Fruit fly (Drosophila melanogaster) whole organism, prepupa: ENCODE data around the gene CG6163.

ENCODE experiments used
- CG8119 ChIP-seq: fragments of 200-800 bp; sonication (Bioruptor generic); IDR thresholded peaks from 3 replicates; pipeline ENCODE4 v1.3.6; 2022; ENCODE audit warnings: missing biosample characterization, missing genetic modification characterization
- Hr38 ChIP-seq: sonication (Bioruptor generic); optimal IDR thresholded peaks from 2 replicates; lab custom pipeline; 2016; ENCODE audit warnings: missing biosample characterization, missing genetic modification characterization
- Hr4 ChIP-seq: fragments of 200-800 bp; sonication (Bioruptor generic); optimal IDR thresholded peaks from 3 replicates; lab custom pipeline; 2016; ENCODE audit warnings: missing biosample characterization, missing genetic modification characterization
- OdsH ChIP-seq: fragments of 200-800 bp; sonication (Bioruptor generic); optimal IDR thresholded peaks from 3 replicates; lab custom pipeline; 2016; ENCODE audit warnings: missing biosample characterization, missing genetic modification characterization
- Smox ChIP-seq: fragments of 200-800 bp; sonication (Bioruptor generic); optimal IDR thresholded peaks from 3 replicates; lab custom pipeline; 2016; ENCODE audit warnings: missing biosample characterization, missing genetic modification characterization
- acj6 ChIP-seq: fragments of 200-800 bp; sonication (Bioruptor generic); optimal IDR thresholded peaks from 3 replicates; lab custom pipeline; 2016; ENCODE audit warnings: missing biosample characterization, missing genetic modification characterization
- dac ChIP-seq: fragments of 200-800 bp; sonication (Bioruptor generic); optimal IDR thresholded peaks from 2 replicates; lab custom pipeline; 2017; ENCODE audit warnings: missing biosample characterization, mild to moderate bottlenecking, missing genetic modification characterization
- esn ChIP-seq: fragments of 200-800 bp; sonication (Bioruptor generic); optimal IDR thresholded peaks from 2 replicates; lab custom pipeline; 2016; ENCODE audit warnings: missing biosample characterization, mild to moderate bottlenecking, missing genetic modification characterization, moderate library complexity
- pdm3 ChIP-seq: fragments of 200-800 bp; sonication (Bioruptor generic); optimal IDR thresholded peaks from 3 replicates; lab custom pipeline; 2016; ENCODE audit warnings: missing biosample characterization, missing genetic modification characterization

DNA sequence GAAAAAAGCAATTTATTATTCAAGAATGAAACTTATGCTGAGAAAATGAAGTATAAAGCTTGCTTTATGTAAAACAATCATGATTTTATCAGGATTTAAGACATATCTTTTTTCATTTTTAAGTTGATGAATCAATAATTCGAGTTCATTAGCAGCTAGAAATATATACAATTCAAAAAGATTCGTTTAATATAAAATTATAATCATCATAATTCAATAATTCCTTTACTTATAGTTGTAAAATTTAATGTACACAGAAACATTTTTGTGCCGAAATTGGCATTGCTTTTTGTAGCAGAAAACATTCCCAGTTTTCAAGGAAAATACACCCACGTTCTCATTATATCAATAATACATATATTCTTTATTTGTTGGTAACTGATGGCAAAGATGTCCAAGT lies 29.7 kb upstream of the CG6163 start, which contains the start of gene CG11726:
- no peak for TF ChIP-seq dac (GFP tag; lab: Kevin White, UChicago)
- TF ChIP-seq acj6 (GFP tag; lab: Kevin White, UChicago): no peak
- no peak for TF ChIP-seq OdsH
- no peak for TF ChIP-seq Smox
- no peak for TF ChIP-seq pdm3
- TF ChIP-seq esn (GFP tag; lab: Kevin White, UChicago): no peak
- no peak for TF ChIP-seq Hr38 (GFP tag; lab: Kevin White, UChicago)
- no peak for TF ChIP-seq Hr4 (GFP tag; lab: Kevin White, UChicago)
- no peak for TF ChIP-seq CG8119
